Worm (Caenorhabditis elegans) whole organism, L2 larva: ENCODE results near the gene F16G10.1.

ENCODE experiments used
- C34F6.9 ChIP-seq: fragments of 150-350 bp; optimal IDR thresholded peaks from 2 replicates; lab custom pipeline; 2014; ENCODE audit warnings: missing biosample characterization, missing genetic modification characterization
- F13H6.1 ChIP-seq: sonication (generic microtip); optimal IDR thresholded peaks from 2 replicates; lab custom pipeline; 2016; ENCODE audit warnings: missing genetic modification characterization, missing compliant biosample characterization
- Y55F3AM.14 ChIP-seq: fragments of 200-800 bp; sonication (Bioruptor generic); optimal IDR thresholded peaks from 2 replicates; lab custom pipeline; 2018; ENCODE audit warnings: mild to moderate bottlenecking, missing genetic modification characterization, missing compliant biosample characterization
- alr-1 ChIP-seq: fragments of 150-350 bp; optimal IDR thresholded peaks from 2 replicates; lab custom pipeline; 2014; ENCODE audit warnings: missing biosample characterization, missing genetic modification characterization
- aly-2 ChIP-seq: fragments of 150-350 bp; optimal IDR thresholded peaks from 2 replicates; lab custom pipeline; 2014; ENCODE audit warnings: missing biosample characterization, missing genetic modification characterization
- blmp-1 ChIP-seq: sonication (generic microtip); optimal IDR thresholded peaks from 2 replicates; lab custom pipeline; 2017; ENCODE audit warnings: missing genetic modification characterization, mild to moderate bottlenecking, missing compliant biosample characterization, antibody characterized with exemption, moderate library complexity; ENCODE audit not compliant: insufficient read depth
- ceh-16 ChIP-seq: fragments of 150-350 bp; optimal IDR thresholded peaks from 2 replicates; lab custom pipeline; 2014; ENCODE audit warnings: missing biosample characterization, missing genetic modification characterization
- ceh-82 ChIP-seq: fragments of 150-350 bp; optimal IDR thresholded peaks from 2 replicates; lab custom pipeline; 2014; ENCODE audit warnings: missing biosample characterization, missing genetic modification characterization
- crh-2 ChIP-seq: sonication (generic microtip); optimal IDR thresholded peaks from 2 replicates; lab custom pipeline; 2017; ENCODE audit warnings: missing biosample characterization, missing genetic modification characterization
- dmd-4 ChIP-seq: sonication (generic microtip); optimal IDR thresholded peaks from 2 replicates; lab custom pipeline; 2017; ENCODE audit warnings: missing biosample characterization, missing genetic modification characterization
- elt-3 ChIP-seq: sonication (generic microtip); optimal IDR thresholded peaks from 2 replicates; lab custom pipeline; 2017; ENCODE audit warnings: missing biosample characterization, missing genetic modification characterization
- fos-1 ChIP-seq: fragments of 150-350 bp; optimal IDR thresholded peaks from 2 replicates; lab custom pipeline; 2014; ENCODE audit warnings: missing biosample characterization, missing genetic modification characterization
- gmeb-1 ChIP-seq: fragments of 150-350 bp; optimal IDR thresholded peaks from 2 replicates; lab custom pipeline; 2014; ENCODE audit warnings: missing biosample characterization, missing genetic modification characterization
- lin-11 ChIP-seq: fragments of 150-350 bp; sonication (generic microtip); optimal IDR thresholded peaks from 2 replicates; lab custom pipeline; 2014; ENCODE audit warnings: missing biosample characterization, missing genetic modification characterization, inconsistent platforms, mixed read lengths
- lin-13 ChIP-seq: fragments of 150-350 bp; optimal IDR thresholded peaks from 2 replicates; lab custom pipeline; 2014; ENCODE audit warnings: missing biosample characterization, missing genetic modification reagents, missing genetic modification characterization
- lin-39 ChIP-seq: fragments of 150-350 bp; optimal IDR thresholded peaks from 2 replicates; lab custom pipeline; 2014; ENCODE audit warnings: missing biosample characterization, missing genetic modification reagents, missing genetic modification characterization
- lsy-2 ChIP-seq, 2 experiments: fragments of 150-350 bp in 1 of 2; sonication (generic microtip) in 1 of 2; optimal IDR thresholded peaks; 2 replicates each; lab custom pipeline; 2014 to 2017; ENCODE audit warnings: missing biosample characterization in 2 of 2, missing genetic modification characterization in 2 of 2
- mab-5 ChIP-seq: fragments of 150-350 bp; optimal IDR thresholded peaks from 2 replicates; lab custom pipeline; 2014; ENCODE audit warnings: missing biosample characterization, missing genetic modification characterization
- mbf-1 ChIP-seq: sonication (generic microtip); optimal IDR thresholded peaks from 2 replicates; lab custom pipeline; 2017; ENCODE audit warnings: missing biosample characterization, missing genetic modification characterization
- mdl-1 ChIP-seq, 2 experiments: fragments of 150-350 bp in 1 of 2; sonication (generic microtip) in 1 of 2; optimal IDR thresholded peaks; 2 replicates each; lab custom pipeline; 2017; ENCODE audit warnings: missing biosample characterization in 2 of 2, missing genetic modification characterization in 2 of 2
- nhr-10 ChIP-seq: sonication (generic microtip); optimal IDR thresholded peaks from 2 replicates; lab custom pipeline; 2017; ENCODE audit warnings: missing biosample characterization, missing genetic modification characterization
- nhr-12 ChIP-seq: fragments of 150-350 bp; optimal IDR thresholded peaks from 2 replicates; lab custom pipeline; 2014; ENCODE audit warnings: missing biosample characterization, missing genetic modification characterization
- nhr-129 ChIP-seq: fragments of 150-350 bp; optimal IDR thresholded peaks from 2 replicates; lab custom pipeline; 2014; ENCODE audit warnings: missing biosample characterization, missing genetic modification characterization
- nhr-21 ChIP-seq: fragments of 150-350 bp; optimal IDR thresholded peaks from 2 replicates; lab custom pipeline; 2014; ENCODE audit warnings: missing biosample characterization, missing genetic modification characterization
- nhr-25 ChIP-seq: fragments of 150-350 bp; sonication (generic microtip); optimal IDR thresholded peaks from 3 replicates; lab custom pipeline; 2014; ENCODE audit warnings: missing biosample characterization, missing genetic modification characterization
- nhr-6 ChIP-seq: fragments of 150-350 bp; optimal IDR thresholded peaks from 2 replicates; lab custom pipeline; 2014; ENCODE audit warnings: missing biosample characterization, missing genetic modification characterization
- peb-1 ChIP-seq: fragments of 150-350 bp; optimal IDR thresholded peaks from 2 replicates; lab custom pipeline; 2014; ENCODE audit warnings: missing biosample characterization, missing genetic modification characterization
- skn-1 ChIP-seq: sonication (generic microtip); optimal IDR thresholded peaks from 2 replicates; lab custom pipeline; 2017; ENCODE audit warnings: missing biosample characterization, missing genetic modification characterization
- sma-3 ChIP-seq: sonication (generic microtip); optimal IDR thresholded peaks from 2 replicates; lab custom pipeline; 2016; ENCODE audit warnings: missing genetic modification reagents, missing genetic modification characterization, missing compliant biosample characterization
- sma-9 ChIP-seq, 2 experiments: fragments of 150-350 bp in 1 of 2; sonication (generic microtip) in 1 of 2; optimal IDR thresholded peaks; 2 replicates each; lab custom pipeline; 2014 to 2016; ENCODE audit warnings: missing genetic modification characterization in 2 of 2, mild to moderate bottlenecking in 1 of 2, missing biosample characterization in 1 of 2, missing compliant biosample characterization in 1 of 2, missing genetic modification reagents in 1 of 2, moderate library complexity in 1 of 2
- snpc-4 ChIP-seq: fragments of 150-350 bp; optimal IDR thresholded peaks from 2 replicates; lab custom pipeline; 2014; ENCODE audit warnings: missing biosample characterization, missing genetic modification characterization
- unc-55 ChIP-seq: fragments of 150-350 bp; sonication (generic microtip); optimal IDR thresholded peaks from 3 replicates; lab custom pipeline; 2014; ENCODE audit warnings: missing biosample characterization, missing genetic modification reagents, missing genetic modification characterization
- unc-62 ChIP-seq: fragments of 150-350 bp; optimal IDR thresholded peaks from 2 replicates; lab custom pipeline; 2014; ENCODE audit warnings: missing biosample characterization, missing genetic modification reagents, missing genetic modification characterization
- ztf-1 ChIP-seq: fragments of 200-800 bp; sonication (Bioruptor generic); conservative IDR thresholded peaks from 2 replicates; pipeline ENCODE4 v1.3.6; 2022; ENCODE audit warnings: missing genetic modification characterization, missing compliant biosample characterization
- ztf-11 ChIP-seq: sonication (generic microtip); optimal IDR thresholded peaks from 2 replicates; lab custom pipeline; 2017; ENCODE audit warnings: missing biosample characterization, missing genetic modification characterization

The F16G10.1 gene

DNA sequence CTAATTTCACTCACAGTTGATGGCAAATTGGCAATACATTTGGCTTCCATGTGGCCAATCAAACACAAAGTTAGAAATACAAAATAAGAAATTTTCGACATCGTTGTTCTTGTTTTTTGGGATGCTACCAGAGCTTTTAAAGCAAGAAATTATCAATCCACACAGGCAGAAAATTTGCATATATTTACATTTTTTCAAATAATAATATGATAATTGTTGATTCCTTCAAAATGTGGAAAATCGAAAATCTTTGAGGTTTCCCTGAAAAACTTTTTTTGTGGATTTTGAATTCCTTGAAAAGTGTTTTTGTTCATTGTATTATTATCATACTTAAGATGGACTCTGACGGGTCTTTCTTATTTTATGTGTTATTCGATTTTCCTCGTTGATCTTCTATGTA, 13.2 kb upstream of the F16G10.1 start, which contains the start of gene F16G10.10:
Gene F16G10.10 (minus strand): TSS at position 101 of the 400 bp plus-strand sequence.
- TF ChIP-seq nhr-25 (tag; lab: Kevin White, UChicago), result no peak
- TF ChIP-seq alr-1 (tag; lab: Kevin White, UChicago), result no peak
- no peak for TF ChIP-seq mbf-1 (tag; lab: Kevin White, UChicago)
- TF ChIP-seq unc-62, result no peak
- no peak for TF ChIP-seq fos-1 (tag; lab: Kevin White, UChicago)
- no peak for TF ChIP-seq nhr-10 (tag; lab: Kevin White, UChicago)
- TF ChIP-seq lsy-2 (tag; optimal IDR thresholded peaks at IDR 0.05; lab: Kevin White, UChicago), result no peak
- TF ChIP-seq dmd-4 (tag; lab: Kevin White, UChicago), result no peak
- TF ChIP-seq ztf-11 (tag; lab: Kevin White, UChicago), result no peak
- TF ChIP-seq C34F6.9 (tag; lab: Kevin White, UChicago), result no peak
- no peak for TF ChIP-seq mab-5 (tag; lab: Kevin White, UChicago)
- TF ChIP-seq ztf-1 (GFP tag; lab: Robert Waterston, UW), result no peak
- TF ChIP-seq lin-39 (tag; lab: Kevin White, UChicago), result no peak
- no peak for TF ChIP-seq nhr-21
- no peak for TF ChIP-seq gmeb-1
- TF ChIP-seq snpc-4 (tag; lab: Kevin White, UChicago), result no peak
- TF ChIP-seq lin-13 (GFP tag; lab: Kevin White, UChicago), result no peak
- no peak for TF ChIP-seq elt-3 (tag; lab: Kevin White, UChicago)

DNA sequence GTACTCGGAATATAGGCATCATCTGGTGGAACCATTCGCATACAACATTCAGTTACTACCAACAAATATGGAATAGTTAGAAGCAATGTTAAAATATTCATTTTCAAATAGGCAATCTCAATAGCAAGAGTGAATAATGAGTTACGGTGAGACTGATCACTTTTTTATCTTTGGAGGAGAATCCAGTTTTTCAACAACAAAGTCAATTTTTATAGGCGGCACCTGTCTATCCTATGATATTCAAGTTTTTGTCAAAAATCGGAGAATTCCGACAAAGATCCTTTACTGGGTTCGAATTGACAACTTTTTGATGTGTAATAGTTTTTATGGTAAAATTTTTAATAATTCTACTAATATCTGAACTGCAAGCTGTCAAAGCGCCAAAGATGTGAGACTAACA, 10.3 kb upstream of the F16G10.1 start, which contains the start of gene F16G10.11:
Gene F16G10.11 (minus strand): TSS at position 101 of the 400 bp plus-strand sequence.
- TF ChIP-seq Y55F3AM.14 (GFP tag; lab: Kevin White, UChicago) (no peak), nhr-6 (tag; lab: Kevin White, UChicago) (no peak)

DNA sequence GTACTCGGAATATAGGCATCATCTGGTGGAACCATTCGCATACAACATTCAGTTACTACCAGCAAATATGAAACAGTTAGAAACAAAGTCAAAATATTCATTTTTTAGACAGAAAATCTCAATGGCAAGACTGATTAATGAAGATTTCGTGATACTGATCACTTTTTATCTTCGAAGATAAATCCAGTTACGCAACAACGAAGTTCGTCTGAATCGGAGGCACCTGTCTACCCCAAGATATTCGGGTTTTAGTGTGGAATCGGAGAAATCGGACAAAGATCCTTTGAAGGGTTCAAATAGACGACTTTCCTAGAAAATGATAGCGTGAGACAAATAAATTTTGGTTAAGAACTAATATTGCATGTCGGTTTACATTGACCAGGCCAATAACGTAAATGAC, 8.2 kb upstream of the F16G10.1 start, which contains the start of gene F16G10.13:
Gene F16G10.13 (minus strand): TSS at position 101 of the 400 bp plus-strand sequence.
- TF ChIP-seq blmp-1 (tag; lab: Kevin White, UChicago), result no peak
- TF ChIP-seq F13H6.1 (tag; lab: Kevin White, UChicago), result no peak
- no peak for TF ChIP-seq crh-2 (tag; lab: Kevin White, UChicago)
- no peak for TF ChIP-seq mdl-1 (tag; optimal IDR thresholded peaks at IDR 0.05; lab: Kevin White, UChicago)
- no peak for TF ChIP-seq mab-5 (tag; lab: Kevin White, UChicago)
- no peak for TF ChIP-seq fos-1 (tag; lab: Kevin White, UChicago)
- no peak for TF ChIP-seq unc-55 (GFP tag; lab: Kevin White, UChicago)
- TF ChIP-seq C34F6.9 (tag; lab: Kevin White, UChicago), result no peak
- TF ChIP-seq ceh-16 (tag; lab: Kevin White, UChicago), result no peak
- no peak for TF ChIP-seq ztf-11 (tag; lab: Kevin White, UChicago)
- no peak for TF ChIP-seq dmd-4 (tag; lab: Kevin White, UChicago)
- no peak for TF ChIP-seq peb-1 (tag; lab: Kevin White, UChicago)
- no peak for TF ChIP-seq ceh-82
- no peak for TF ChIP-seq nhr-129 (tag; lab: Kevin White, UChicago)
- no peak for TF ChIP-seq gmeb-1
- no peak for TF ChIP-seq aly-2
- no peak for TF ChIP-seq nhr-25 (tag; lab: Kevin White, UChicago)
- TF ChIP-seq skn-1 (tag; lab: Kevin White, UChicago), result no peak
- no peak for TF ChIP-seq lin-13 (GFP tag; lab: Kevin White, UChicago)
- TF ChIP-seq lin-11, result no peak

DNA sequence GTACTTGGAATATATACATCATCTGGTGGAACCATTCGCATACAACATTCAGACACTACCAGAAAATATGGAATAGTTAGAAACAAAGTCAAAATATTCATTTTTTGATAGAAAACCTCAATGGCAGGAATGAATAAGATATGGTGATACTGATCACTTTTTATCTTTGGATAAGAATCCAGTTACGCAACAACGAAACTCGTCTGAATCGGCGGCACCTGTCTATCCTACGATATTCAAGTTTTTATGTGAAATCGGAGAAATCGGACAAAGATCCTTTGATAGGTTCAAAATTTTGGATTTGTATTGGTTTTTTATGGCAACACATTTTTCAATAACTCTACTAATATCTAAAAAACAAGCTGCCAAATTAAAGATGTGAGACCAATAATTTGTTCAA, 5.2 kb upstream of the F16G10.1 start, which contains the start of gene F16G10.14:
Gene F16G10.14 (minus strand): TSS at position 101 of the 400 bp plus-strand sequence.
- TF ChIP-seq elt-3 (tag; lab: Kevin White, UChicago) (no peak), unc-55 (GFP tag; lab: Kevin White, UChicago) (no peak), Y55F3AM.14 (GFP tag; lab: Kevin White, UChicago) (no peak), nhr-12 (tag; lab: Kevin White, UChicago) (no peak), sma-3 (GFP tag; lab: Kevin White, UChicago) (no peak), alr-1 (tag; lab: Kevin White, UChicago) (no peak), skn-1 (tag; lab: Kevin White, UChicago) (no peak), fos-1 (tag; lab: Kevin White, UChicago) (no peak), ceh-82 (no peak), lsy-2 (tag; optimal IDR thresholded peaks at IDR 0.05; lab: Kevin White, UChicago) (no peak), sma-9 (GFP tag; optimal IDR thresholded peaks at IDR 0.05; lab: Kevin White, UChicago) (no peak), sma-9 (tag; optimal IDR thresholded peaks at IDR 0.05; lab: Kevin White, UChicago) (no peak), ztf-11 (tag; lab: Kevin White, UChicago) (no peak)
